Worm (Caenorhabditis elegans) whole organism, young adult: ENCODE measurements around the gene gpc-1.

Source experiments
- F10E7.11 ChIP-seq: sonication (generic microtip); optimal IDR thresholded peaks from 2 replicates; lab custom pipeline; 2017; ENCODE audit warnings: mild to moderate bottlenecking, missing genetic modification characterization, moderate library complexity, missing compliant biosample characterization
- F37B4.10 ChIP-seq: fragments of 200-800 bp; sonication (Bioruptor generic); IDR thresholded peaks from 2 replicates; pipeline ENCODE4 v1.3.6; 2022; ENCODE audit warnings: missing genetic modification characterization, missing compliant biosample characterization
- F57A8.1 ChIP-seq: fragments of 200-800 bp; sonication (Bioruptor generic); optimal IDR thresholded peaks from 2 replicates; lab custom pipeline; 2018; ENCODE audit warnings: mild to moderate bottlenecking, missing genetic modification characterization, moderate library complexity, missing compliant biosample characterization
- T07F8.4 ChIP-seq: sonication (generic microtip); optimal IDR thresholded peaks from 2 replicates; lab custom pipeline; 2016; ENCODE audit warnings: mild to moderate bottlenecking, missing genetic modification characterization, moderate library complexity, missing compliant biosample characterization
- Y56A3A.18 ChIP-seq: fragments of 200-800 bp; sonication (Bioruptor generic); IDR thresholded peaks from 2 replicates; pipeline ENCODE4 v1.3.6; 2022; ENCODE audit warnings: missing genetic modification reagents, missing genetic modification characterization, missing compliant biosample characterization
- Y79H2A.3 ChIP-seq: fragments of 200-800 bp; sonication (Bioruptor generic); conservative IDR thresholded peaks from 2 replicates; pipeline ENCODE4 v1.3.6; 2022; ENCODE audit warnings: missing genetic modification reagents, missing genetic modification characterization, missing compliant biosample characterization
- aptf-2 ChIP-seq: fragments of 200-800 bp; sonication (Bioruptor generic); conservative IDR thresholded peaks from 2 replicates; pipeline ENCODE4 v1.3.6; 2022; ENCODE audit warnings: missing genetic modification reagents, missing genetic modification characterization, missing compliant biosample characterization
- attf-5 ChIP-seq: fragments of 200-800 bp; sonication (Bioruptor generic); optimal IDR thresholded peaks from 2 replicates; lab custom pipeline; 2018; ENCODE audit warnings: mild to moderate bottlenecking, missing genetic modification characterization, missing compliant biosample characterization
- attf-6 ChIP-seq: fragments of 200-800 bp; sonication (Bioruptor generic); IDR thresholded peaks from 2 replicates; pipeline ENCODE4 v1.3.6; 2022; ENCODE audit warnings: missing genetic modification reagents, missing genetic modification characterization, missing compliant biosample characterization
- bed-1 ChIP-seq: fragments of 200-800 bp; sonication (Bioruptor generic); IDR thresholded peaks from 2 replicates; pipeline ENCODE4 v1.3.6; 2022; ENCODE audit warnings: missing genetic modification reagents, missing genetic modification characterization, missing compliant biosample characterization
- cebp-2 ChIP-seq: fragments of 200-800 bp; sonication (Bioruptor generic); IDR thresholded peaks from 2 replicates; pipeline ENCODE4 v1.3.6; 2022; ENCODE audit warnings: missing genetic modification characterization, missing compliant biosample characterization
- ceh-40 ChIP-seq: fragments of 200-800 bp; sonication (Bioruptor generic); IDR thresholded peaks from 2 replicates; pipeline ENCODE4 v1.3.6; 2022; ENCODE audit warnings: missing genetic modification characterization, missing compliant biosample characterization
- die-1 ChIP-seq: sonication (generic microtip); optimal IDR thresholded peaks from 2 replicates; lab custom pipeline; 2016; ENCODE audit warnings: missing genotype, mild to moderate bottlenecking, missing genetic modification characterization, missing compliant biosample characterization
- egrh-3 ChIP-seq: fragments of 200-800 bp; sonication (Bioruptor generic); IDR thresholded peaks from 2 replicates; pipeline ENCODE4 v1.3.6; 2022; ENCODE audit warnings: missing genetic modification reagents, missing genetic modification characterization, missing compliant biosample characterization
- gei-17 ChIP-seq: fragments of 200-800 bp; sonication (Bioruptor generic); optimal IDR thresholded peaks from 2 replicates; lab custom pipeline; 2018; ENCODE audit warnings: mild to moderate bottlenecking, missing genetic modification characterization, missing compliant biosample characterization
- hmg-20 ChIP-seq: fragments of 200-800 bp; sonication (Bioruptor generic); IDR thresholded peaks from 2 replicates; pipeline ENCODE4 v1.3.6; 2022; ENCODE audit warnings: missing genetic modification reagents, missing genetic modification characterization, missing compliant biosample characterization
- lir-1 ChIP-seq: fragments of 200-800 bp; sonication (Bioruptor generic); conservative IDR thresholded peaks from 2 replicates; pipeline ENCODE4 v1.3.6; 2022; ENCODE audit warnings: missing genetic modification reagents, missing genetic modification characterization, missing compliant biosample characterization
- lsl-1 ChIP-seq: fragments of 200-800 bp; sonication (Bioruptor generic); optimal IDR thresholded peaks from 2 replicates; lab custom pipeline; 2018; ENCODE audit warnings: mild to moderate bottlenecking, missing genetic modification characterization, moderate library complexity, missing compliant biosample characterization
- mel-28 ChIP-seq: sonication (generic microtip); optimal IDR thresholded peaks from 2 replicates; lab custom pipeline; 2016; ENCODE audit warnings: borderline replicate concordance, mild to moderate bottlenecking, missing genetic modification characterization, missing compliant biosample characterization
- nfya-2 ChIP-seq: fragments of 200-800 bp; sonication (Bioruptor generic); IDR thresholded peaks from 2 replicates; pipeline ENCODE4 v1.3.6; 2022; ENCODE audit warnings: missing genetic modification reagents, missing genetic modification characterization, missing compliant biosample characterization
- nhr-27 ChIP-seq: fragments of 200-800 bp; sonication (Bioruptor generic); optimal IDR thresholded peaks from 2 replicates; lab custom pipeline; 2018; ENCODE audit warnings: mild to moderate bottlenecking, missing genetic modification characterization, moderate library complexity, missing compliant biosample characterization
- nhr-90 ChIP-seq: sonication (generic microtip); optimal IDR thresholded peaks from 2 replicates; lab custom pipeline; 2016; ENCODE audit warnings: missing genotype, mild to moderate bottlenecking, missing genetic modification characterization, missing compliant biosample characterization
- pbrm-1 ChIP-seq: fragments of 200-800 bp; sonication (Bioruptor generic); IDR thresholded peaks from 2 replicates; pipeline ENCODE4 v1.3.6; 2022; ENCODE audit warnings: missing genetic modification reagents, missing genetic modification characterization, missing compliant biosample characterization
- pha-4 ChIP-seq: fragments of 150-350 bp; sonication (generic microtip); optimal IDR thresholded peaks from 2 replicates; lab custom pipeline; 2014; ENCODE audit warnings: missing biosample characterization, missing genetic modification reagents, missing genetic modification characterization
- rec-8 ChIP-seq, 2 experiments: sonication (generic microtip); optimal IDR thresholded peaks; 2 replicates each; lab custom pipeline; 2016; ENCODE audit warnings: mild to moderate bottlenecking in 2 of 2, missing genetic modification characterization in 2 of 2, missing genetic modification reagents in 2 of 2, missing genotype in 2 of 2, missing biosample characterization in 1 of 2, missing compliant biosample characterization in 1 of 2, moderate library complexity in 1 of 2
- sea-2 ChIP-seq: fragments of 200-800 bp; sonication (Bioruptor generic); IDR thresholded peaks from 2 replicates; pipeline ENCODE4 v1.3.6; 2022; ENCODE audit warnings: missing genetic modification characterization, missing compliant biosample characterization
- snpc-4 ChIP-seq, 5 experiments: fragments of 150-350 bp in 1 of 5; sonication (generic microtip) in 4 of 5; optimal IDR thresholded peaks; 2 replicates each; lab custom pipeline; 2014 to 2018; ENCODE audit warnings: missing genetic modification characterization in 5 of 5, missing biosample characterization in 3 of 5, antibody characterized with exemption in 2 of 5, mild to moderate bottlenecking in 2 of 5, missing compliant biosample characterization in 2 of 5, missing genotype in 2 of 5, moderate library complexity in 2 of 5, missing genetic modification reagents in 1 of 5
- somi-1 ChIP-seq: fragments of 200-800 bp; sonication (Bioruptor generic); optimal IDR thresholded peaks from 2 replicates; lab custom pipeline; 2018; ENCODE audit warnings: mild to moderate bottlenecking, missing genetic modification characterization, missing compliant biosample characterization
- tbp1 ChIP-seq: fragments of 200-800 bp; sonication (Bioruptor generic); optimal IDR thresholded peaks from 2 replicates; lab custom pipeline; 2018; ENCODE audit warnings: mild to moderate bottlenecking, missing genetic modification characterization, missing compliant biosample characterization
- ztf-18 ChIP-seq: sonication (generic microtip); optimal IDR thresholded peaks from 2 replicates; lab custom pipeline; 2016; ENCODE audit warnings: missing genotype, mild to moderate bottlenecking, missing genetic modification characterization, missing compliant biosample characterization
- ztf-22 ChIP-seq: fragments of 200-800 bp; sonication (Bioruptor generic); optimal IDR thresholded peaks from 2 replicates; lab custom pipeline; 2018; ENCODE audit warnings: mild to moderate bottlenecking, missing genetic modification characterization, moderate library complexity, missing compliant biosample characterization
- ztf-28 ChIP-seq: fragments of 200-800 bp; sonication (Bioruptor generic); IDR thresholded peaks from 2 replicates; pipeline ENCODE4 v1.3.6; 2022; ENCODE audit warnings: missing genetic modification reagents, missing genetic modification characterization, missing compliant biosample characterization

The gpc-1 gene

ce11 chrX:12884873-12885272 is at the start of gene gpc-1:
gpc-1 (minus strand) TSS chrX:12884989.
- TF ChIP-seq Y79H2A.3: no peak
- no peak for TF ChIP-seq nhr-27
- TF ChIP-seq F37B4.10 (GFP tag; lab: Robert Waterston, UW): no peak
- TF ChIP-seq F57A8.1 (GFP tag; lab: Kevin White, UChicago): no peak
- no peak for TF ChIP-seq sea-2
- TF ChIP-seq pha-4 (tag; lab: Kevin White, UChicago): no peak
- TF ChIP-seq die-1 (tag; lab: Kevin White, UChicago): no peak
- TF ChIP-seq gei-17 (GFP tag; lab: Kevin White, UChicago): no peak

ce11 chrX:12929961-12930360 is 45.2 kb upstream of the gpc-1 start, which contains the start of gene C34E7.3:
C34E7.3 (plus strand) TSS chrX:12930261.
- no peak for TF ChIP-seq Y56A3A.18 (GFP tag; lab: Robert Waterston, UW)
- no peak for TF ChIP-seq nfya-2 (GFP tag; lab: Robert Waterston, UW)

ce11 chrX:12928753-12929152 is 44.0 kb upstream of the gpc-1 start:
- TF ChIP-seq ztf-22 (GFP tag; lab: Kevin White, UChicago): no peak
- no peak for TF ChIP-seq ztf-28

ce11 chrX:12926998-12927397 is 42.2 kb upstream of the gpc-1 start:
- TF ChIP-seq hmg-20 (GFP tag; lab: Robert Waterston, UW) (no peak), snpc-4 (GFP tag; optimal IDR thresholded peaks at IDR 0.05; lab: Kevin White, UChicago) (no peak), snpc-4 (tag; optimal IDR thresholded peaks at IDR 0.05; lab: Kevin White, UChicago) (no peak), T07F8.4 (tag; lab: Kevin White, UChicago) (no peak), bed-1 (GFP tag; lab: Robert Waterston, UW) (no peak), attf-5 (GFP tag; lab: Kevin White, UChicago) (no peak)
- TF ChIP-seq, all 124 proteins: peak for 0

ce11 chrX:12918454-12918853 is 33.7 kb upstream of the gpc-1 start:
- TF ChIP-seq tbp1 (GFP tag; lab: Kevin White, UChicago): no peak
- no peak for TF ChIP-seq somi-1 (GFP tag; lab: Kevin White, UChicago)
- no peak for TF ChIP-seq lir-1 (GFP tag; lab: Robert Waterston, UW)
- no peak for TF ChIP-seq ceh-40 (GFP tag; lab: Robert Waterston, UW)
- no peak for TF ChIP-seq attf-6 (GFP tag; lab: Robert Waterston, UW)
- TF ChIP-seq F10E7.11: no peak
- no peak for TF ChIP-seq mel-28
- no peak for TF ChIP-seq aptf-2 (GFP tag; lab: Robert Waterston, UW)
- TF ChIP-seq ztf-18 (tag; lab: Kevin White, UChicago): no peak
- TF ChIP-seq egrh-3 (GFP tag; lab: Robert Waterston, UW): no peak
- no peak for TF ChIP-seq nhr-27

- no peak for TF ChIP-seq cebp-2
- TF ChIP-seq rec-8 (tag; optimal IDR thresholded peaks at IDR 0.05; lab: Kevin White, UChicago): no peak
- no peak for TF ChIP-seq pbrm-1 (GFP tag; lab: Robert Waterston, UW)
- TF ChIP-seq Y56A3A.18 (GFP tag; lab: Robert Waterston, UW): no peak
- no peak for TF ChIP-seq lsl-1 (GFP tag; lab: Kevin White, UChicago)
- TF ChIP-seq nhr-90 (tag; lab: Kevin White, UChicago): no peak
These were observed 31.6 kb upstream of the gpc-1 start for ce11 chrX:12916418-12916817.
